Worm (Caenorhabditis elegans) whole organism, L2 larva: ENCODE results near the gene F56B3.11.

ENCODE experiments used
- R02D3.7 ChIP-seq: fragments of 150-350 bp; optimal IDR thresholded peaks from 2 replicates; lab custom pipeline; 2014; ENCODE audit warnings: missing biosample characterization, missing genetic modification characterization
- alr-1 ChIP-seq: fragments of 150-350 bp; optimal IDR thresholded peaks from 2 replicates; lab custom pipeline; 2014; ENCODE audit warnings: missing biosample characterization, missing genetic modification characterization
- ama-1 ChIP-seq: fragments of 150-350 bp; optimal IDR thresholded peaks from 2 replicates; lab custom pipeline; 2018; ENCODE audit warnings: inconsistent platforms
- egl-27 ChIP-seq: sonication (generic microtip); optimal IDR thresholded peaks from 3 replicates; lab custom pipeline; 2017; ENCODE audit warnings: missing biosample characterization, missing genetic modification reagents, missing genetic modification characterization
- elt-3 ChIP-seq: sonication (generic microtip); optimal IDR thresholded peaks from 2 replicates; lab custom pipeline; 2017; ENCODE audit warnings: missing biosample characterization, missing genetic modification characterization
- lin-11 ChIP-seq: fragments of 150-350 bp; sonication (generic microtip); optimal IDR thresholded peaks from 2 replicates; lab custom pipeline; 2014; ENCODE audit warnings: missing biosample characterization, missing genetic modification characterization, inconsistent platforms, mixed read lengths
- mdl-1 ChIP-seq, 2 experiments: fragments of 150-350 bp in 1 of 2; sonication (generic microtip) in 1 of 2; optimal IDR thresholded peaks; 2 replicates each; lab custom pipeline; 2017; ENCODE audit warnings: missing biosample characterization in 2 of 2, missing genetic modification characterization in 2 of 2
- nhr-12 ChIP-seq: fragments of 150-350 bp; optimal IDR thresholded peaks from 2 replicates; lab custom pipeline; 2014; ENCODE audit warnings: missing biosample characterization, missing genetic modification characterization
- nhr-237 ChIP-seq: fragments of 150-350 bp; optimal IDR thresholded peaks from 2 replicates; lab custom pipeline; 2014; ENCODE audit warnings: missing biosample characterization, missing genetic modification characterization
- unc-39 ChIP-seq: fragments of 150-350 bp; optimal IDR thresholded peaks from 2 replicates; lab custom pipeline; 2014; ENCODE audit warnings: missing biosample characterization, missing genetic modification characterization

DNA sequence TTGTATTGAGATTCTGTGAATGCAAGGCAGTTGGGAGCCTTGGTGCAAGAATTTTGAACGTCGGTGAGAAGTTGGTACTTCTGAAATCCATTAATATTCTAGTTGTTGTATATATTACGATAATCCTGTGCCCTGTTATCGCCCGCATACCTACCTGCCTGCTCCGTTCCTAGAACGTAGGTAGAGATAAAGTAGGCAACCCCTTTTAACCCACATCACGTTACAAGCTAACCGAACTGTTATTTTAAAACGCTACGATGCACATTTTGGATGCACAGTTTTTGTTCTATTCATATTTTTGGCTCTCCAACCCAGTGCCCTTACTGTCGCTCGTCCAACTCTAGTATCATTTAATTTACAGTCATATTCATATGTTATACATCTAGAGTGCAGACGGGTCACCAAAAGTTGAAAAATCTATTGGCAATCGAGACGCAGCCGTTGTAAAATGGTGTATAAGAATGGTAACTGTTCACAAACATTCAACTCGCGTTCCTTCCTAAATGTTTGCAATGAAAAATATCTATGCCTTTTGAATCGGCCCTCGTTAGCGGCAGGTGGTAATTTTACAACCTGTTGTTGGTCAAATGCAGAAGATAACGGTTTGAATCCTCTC, 41.9 kb downstream of the F56B3.11 start:
- TF ChIP-seq elt-3 (tag; lab: Kevin White, UChicago) = no peak
- TF ChIP-seq lin-11 (tag; lab: Kevin White, UChicago) = no peak
- no peak for TF ChIP-seq unc-39
- TF ChIP-seq egl-27 (tag; lab: Kevin White, UChicago) = no peak
- no peak for TF ChIP-seq mdl-1 (tag; optimal IDR thresholded peaks at IDR 0.05; lab: Kevin White, UChicago)
- TF ChIP-seq nhr-237 (tag; lab: Kevin White, UChicago) = no peak
- TF ChIP-seq alr-1 (tag; lab: Kevin White, UChicago) = no peak
- no peak for TF ChIP-seq nhr-12 (tag; lab: Kevin White, UChicago)
- TF ChIP-seq ama-1 (lab: Kevin White, UChicago) = no peak
- no peak for TF ChIP-seq R02D3.7 (tag; lab: Kevin White, UChicago)
